Worm (Caenorhabditis elegans) whole organism, late embryonic: ENCODE results near the gene kin-4.

Source experiments
- C38D4.7 ChIP-seq: fragments of 200-800 bp; sonication (Bioruptor generic); optimal IDR thresholded peaks from 2 replicates; lab custom pipeline; 2018; ENCODE audit warnings: mild to moderate bottlenecking, missing genetic modification characterization, moderate library complexity, missing compliant biosample characterization
- ceh-14 ChIP-seq: sonication (generic microtip); optimal IDR thresholded peaks from 2 replicates; lab custom pipeline; 2016; ENCODE audit warnings: missing genotype, missing genetic modification characterization, missing compliant biosample characterization
- ceh-18 ChIP-seq: sonication (generic microtip); optimal IDR thresholded peaks from 2 replicates; lab custom pipeline; 2016; ENCODE audit warnings: missing genetic modification characterization, missing compliant biosample characterization
- ceh-34 ChIP-seq: sonication (generic microtip); optimal IDR thresholded peaks from 2 replicates; lab custom pipeline; 2016; ENCODE audit warnings: mild to moderate bottlenecking, missing genetic modification characterization, missing compliant biosample characterization
- ceh-45 ChIP-seq: fragments of 200-800 bp; sonication (Bioruptor generic); IDR thresholded peaks from 2 replicates; pipeline ENCODE4 v1.3.6; 2022; ENCODE audit warnings: missing genetic modification reagents, missing genetic modification characterization, missing compliant biosample characterization
- fax-1 ChIP-seq: sonication (generic microtip); optimal IDR thresholded peaks from 2 replicates; lab custom pipeline; 2016; ENCODE audit warnings: missing genotype, missing genetic modification characterization, missing compliant biosample characterization
- fkh-10 ChIP-seq: fragments of 150-350 bp; optimal IDR thresholded peaks from 2 replicates; lab custom pipeline; 2014; ENCODE audit warnings: missing biosample characterization, missing genetic modification reagents, missing genetic modification characterization
- hlh-6 ChIP-seq: sonication (generic microtip); optimal IDR thresholded peaks from 2 replicates; lab custom pipeline; 2016; ENCODE audit warnings: missing genotype, missing genetic modification characterization, missing compliant biosample characterization
- nhr-11 ChIP-seq: fragments of 150-350 bp; optimal IDR thresholded peaks from 2 replicates; lab custom pipeline; 2014; ENCODE audit warnings: missing biosample characterization, missing genetic modification characterization
- pha-4 ChIP-seq: fragments of 150-350 bp; optimal IDR thresholded peaks from 2 replicates; lab custom pipeline; 2018; ENCODE audit warnings: missing biosample characterization, missing genetic modification reagents, missing genetic modification characterization
- rnt-1 ChIP-seq: sonication (generic microtip); optimal IDR thresholded peaks from 2 replicates; lab custom pipeline; 2016; ENCODE audit warnings: missing genetic modification characterization, missing compliant biosample characterization
- sox-4 ChIP-seq: sonication (generic microtip); optimal IDR thresholded peaks from 2 replicates; lab custom pipeline; 2017; ENCODE audit warnings: mild to moderate bottlenecking, missing genetic modification characterization, inconsistent platforms, missing compliant biosample characterization
- tbx-2 ChIP-seq: sonication (generic microtip); optimal IDR thresholded peaks from 2 replicates; lab custom pipeline; 2016; ENCODE audit warnings: missing genetic modification characterization, missing compliant biosample characterization

ce11 chrIV:11379254-11379653, 46.3 kb upstream of the kin-4 start, which contains the start of gene fbxb-76:
- TF ChIP-seq ceh-18 (tag; lab: Kevin White, UChicago): no peak
- TF ChIP-seq hlh-6 (tag; lab: Kevin White, UChicago): no peak
- no peak for TF ChIP-seq ceh-34
- no peak for TF ChIP-seq fax-1 (tag; lab: Kevin White, UChicago)
- no peak for TF ChIP-seq nhr-11 (tag; lab: Kevin White, UChicago)
- TF ChIP-seq C38D4.7 (GFP tag; lab: Kevin White, UChicago): no peak
- no peak for TF ChIP-seq ceh-45
- TF ChIP-seq ceh-14 (tag; lab: Kevin White, UChicago): no peak
- no peak for TF ChIP-seq fkh-10 (GFP tag; lab: Kevin White, UChicago)
- TF ChIP-seq pha-4 (tag; lab: Kevin White, UChicago): no peak
- TF ChIP-seq rnt-1 (tag; lab: Kevin White, UChicago): no peak
- TF ChIP-seq tbx-2 (tag; lab: Kevin White, UChicago): no peak
- no peak for TF ChIP-seq sox-4 (tag; lab: Kevin White, UChicago)
